Worm (Caenorhabditis elegans) whole organism, L3 larva: ENCODE measurements around the gene hlh-14.

ENCODE experiments used
- aly-2 ChIP-seq: fragments of 150-350 bp; optimal IDR thresholded peaks from 2 replicates; lab custom pipeline; 2014; ENCODE audit warnings: missing biosample characterization, missing genetic modification characterization
- ama-1 ChIP-seq: fragments of 150-350 bp; optimal IDR thresholded peaks from 2 replicates; lab custom pipeline; 2018
- nfya-1 ChIP-seq: sonication (generic microtip); optimal IDR thresholded peaks from 2 replicates; lab custom pipeline; 2017; ENCODE audit warnings: missing genetic modification characterization, mild to moderate bottlenecking, missing compliant biosample characterization, antibody characterized with exemption, moderate library complexity; ENCODE audit not compliant: insufficient read depth
- nhr-11 ChIP-seq: fragments of 150-350 bp; optimal IDR thresholded peaks from 2 replicates; lab custom pipeline; 2014; ENCODE audit warnings: missing biosample characterization, missing genetic modification characterization
- nhr-12 ChIP-seq: fragments of 150-350 bp; optimal IDR thresholded peaks from 2 replicates; lab custom pipeline; 2014; ENCODE audit warnings: missing biosample characterization, missing genetic modification characterization
- nhr-77 ChIP-seq: fragments of 150-350 bp; optimal IDR thresholded peaks from 2 replicates; lab custom pipeline; 2014; ENCODE audit warnings: missing biosample characterization, missing genetic modification characterization
- pha-4 ChIP-seq: fragments of 150-350 bp; optimal IDR thresholded peaks from 2 replicates; lab custom pipeline; 2014; ENCODE audit warnings: missing biosample characterization, missing genetic modification reagents, missing genetic modification characterization
- sea-2 ChIP-seq: fragments of 150-350 bp; sonication (generic microtip); optimal IDR thresholded peaks from 4 replicates; lab custom pipeline; 2014; ENCODE audit warnings: missing biosample characterization, missing genetic modification reagents, missing genetic modification characterization
- skn-1 ChIP-seq: fragments of 150-350 bp; optimal IDR thresholded peaks from 2 replicates; lab custom pipeline; 2014; ENCODE audit warnings: missing biosample characterization, missing genetic modification characterization
- unc-39 ChIP-seq: sonication (generic microtip); optimal IDR thresholded peaks from 4 replicates; lab custom pipeline; 2017; ENCODE audit warnings: missing biosample characterization, missing genetic modification characterization

ce11 chrII:5734883-5735282 is 3.8 kb downstream of the hlh-14 start:
- TF ChIP-seq pha-4 (no peak), nhr-11 (tag; lab: Kevin White, UChicago) (no peak), ama-1 (no peak), sea-2 (no peak), unc-39 (tag; lab: Kevin White, UChicago) (no peak), skn-1 (tag; lab: Kevin White, UChicago) (no peak), nfya-1 (tag; lab: Kevin White, UChicago) (no peak), aly-2 (tag; lab: Kevin White, UChicago) (no peak), nhr-77 (tag; lab: Kevin White, UChicago) (no peak), nhr-12 (tag; lab: Kevin White, UChicago) (no peak)
